Fruit fly (Drosophila melanogaster): Measurements from ENCODE around the gene Gyc88E.

Gyc88E gene

DNA sequence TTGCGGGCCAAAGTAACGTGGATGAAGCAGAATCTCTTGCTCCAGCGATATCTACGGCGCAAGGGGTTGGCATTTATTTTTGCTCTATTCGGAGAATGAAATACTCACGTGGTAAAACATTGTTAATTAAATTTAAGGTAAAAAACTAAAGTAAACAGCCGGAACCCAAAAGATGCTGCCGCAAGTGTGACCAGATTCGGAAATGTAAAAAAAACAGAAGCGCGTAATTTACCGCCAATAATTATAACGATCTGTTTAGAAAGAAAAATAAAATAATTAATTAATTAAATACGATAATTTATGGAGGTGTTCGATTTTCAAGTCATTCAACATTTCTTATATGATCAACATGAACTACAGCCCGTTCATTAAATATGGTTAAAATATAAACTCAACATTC lies 72.8 kb downstream of the Gyc88E start, which contains the start of gene Polr2G:
Gene Polr2G, minus strand, starts transcription at position 208 of the 400 bp plus-strand sequence.
- no peak for TF ChIP-seq CG17806 (tag; optimal IDR thresholded peaks at IDR 0.05)
- TF ChIP-seq fd96Ca (GFP tag; IDR thresholded peaks at IDR 0.05) = no peak
- TF ChIP-seq Ets98B (GFP tag; IDR thresholded peaks at IDR 0.05) = no peak
- no peak for TF ChIP-seq CG32121 (GFP tag; IDR thresholded peaks at IDR 0.05)
- TF ChIP-seq CG10348 (GFP tag; IDR thresholded peaks at IDR 0.05) = no peak
- TF ChIP-seq CG8159 (tag; optimal IDR thresholded peaks at IDR 0.05) = no peak
- TF ChIP-seq D1 (tag; optimal IDR thresholded peaks at IDR 0.05) = no peak
- TF ChIP-seq CG14655 (GFP tag; optimal IDR thresholded peaks at IDR 0.05) = no peak
- TF ChIP-seq CG8301 (tag; optimal IDR thresholded peaks at IDR 0.05) = no peak
- TF ChIP-seq CG34367 (tag; optimal IDR thresholded peaks at IDR 0.05) = no peak

DNA sequence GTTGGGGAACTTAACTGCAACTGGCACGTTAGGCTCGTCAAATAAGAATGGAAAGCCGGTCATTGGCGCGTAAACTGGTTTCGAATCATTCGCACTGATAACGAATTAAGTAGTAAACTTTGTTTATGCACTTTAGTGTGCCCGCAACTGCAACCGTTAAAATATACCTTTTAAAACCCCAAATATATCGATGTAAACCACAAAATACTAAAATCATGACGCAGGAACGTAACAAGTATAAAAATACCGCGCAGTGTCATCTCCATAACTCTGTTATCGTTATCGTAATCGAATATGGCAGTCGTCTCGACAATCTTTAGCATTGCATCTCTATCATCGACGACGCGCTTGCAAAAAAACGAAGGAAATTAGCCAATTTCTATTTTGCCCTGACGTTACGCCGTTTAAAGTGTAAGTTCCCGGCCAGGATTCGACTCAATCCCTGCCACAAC lies 75.1 kb downstream of the Gyc88E start, which contains the start of the genes CG31344 and Caf1-55:
Gene CG31344, minus strand, starts transcription at position 51 of the 452 bp plus-strand sequence.
Gene Caf1-55, plus strand, starts transcription at position 298 of the 452 bp plus-strand sequence.
- peak; percentile 12 for TF ChIP-seq EcR (GFP tag; optimal IDR thresholded peaks at IDR 0.05)
- TF ChIP-seq CG14655 (GFP tag; optimal IDR thresholded peaks at IDR 0.05) = no peak

DNA sequence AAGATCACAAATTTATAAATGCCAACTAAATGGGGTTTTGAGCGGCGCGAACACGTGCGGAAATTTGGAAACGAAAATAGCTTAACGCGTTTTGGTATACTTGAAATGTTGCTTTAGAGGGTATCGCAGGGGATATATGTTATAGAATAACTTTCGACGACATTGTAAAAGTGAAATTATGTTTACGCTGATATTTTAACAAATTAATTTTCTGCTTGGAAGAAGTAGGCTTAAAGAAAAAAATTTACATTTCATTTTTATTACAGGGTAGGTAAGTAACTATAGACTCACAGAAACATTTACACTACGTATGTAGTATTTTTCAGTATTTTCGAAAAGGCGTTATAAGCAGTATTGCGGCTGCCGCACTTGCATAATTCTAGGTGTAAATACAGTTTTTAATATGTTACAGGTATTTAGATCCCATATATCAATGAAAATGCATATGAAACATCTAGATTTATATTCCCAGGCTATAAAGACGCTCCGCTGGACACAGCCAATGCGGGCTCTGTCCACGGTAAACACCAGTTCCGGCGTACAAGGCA lies 79.2 kb downstream of the Gyc88E start, which contains the start of the genes Art3 and mRpS10:
Gene Art3, minus strand, starts transcription at position 80 of the 548 bp plus-strand sequence.
Gene mRpS10, plus strand, starts transcription at position 337 of the 548 bp plus-strand sequence.
- TF ChIP-seq CG32121 (GFP tag; IDR thresholded peaks at IDR 0.05) (peak; percentile 100), CG8301 (tag; optimal IDR thresholded peaks at IDR 0.05) (peak; percentile 100), gl (tag; optimal IDR thresholded peaks at IDR 0.05) (peak; percentile 99), CG15710 (tag; optimal IDR thresholded peaks at IDR 0.05) (peak; percentile 100), EcR (GFP tag; optimal IDR thresholded peaks at IDR 0.05) (no peak), fd96Ca (GFP tag; IDR thresholded peaks at IDR 0.05) (peak; percentile 89), CG4496 (GFP tag; IDR thresholded peaks at IDR 0.05) (peak; percentile 100), CG10348 (GFP tag; IDR thresholded peaks at IDR 0.05) (peak; percentile 99), CG17806 (tag; optimal IDR thresholded peaks at IDR 0.05) (peak; percentile 100), Snoo (tag; optimal IDR thresholded peaks at IDR 0.05) (peak; percentile 100), CG34367 (tag; optimal IDR thresholded peaks at IDR 0.05) (peak; percentile 100), CG12605 (GFP tag; IDR thresholded peaks at IDR 0.05) (peak; percentile 100), rn (GFP tag; IDR thresholded peaks at IDR 0.05) (peak; percentile 100), CG13204 (GFP tag; optimal IDR thresholded peaks at IDR 0.05) (no peak), CG8159 (tag; optimal IDR thresholded peaks at IDR 0.05) (peak; percentile 100), Pif1B (GFP tag; optimal IDR thresholded peaks at IDR 0.05) (peak; percentile 99), Pif1A (GFP tag; optimal IDR thresholded peaks at IDR 0.05) (peak; percentile 99), CG14655 (GFP tag; optimal IDR thresholded peaks at IDR 0.05) (peak; percentile 100), CG9948 (tag; optimal IDR thresholded peaks at IDR 0.05) (peak; percentile 100), D1 (tag; optimal IDR thresholded peaks at IDR 0.05) (no peak), Ets98B (GFP tag; IDR thresholded peaks at IDR 0.05) (peak; percentile 100)

DNA sequence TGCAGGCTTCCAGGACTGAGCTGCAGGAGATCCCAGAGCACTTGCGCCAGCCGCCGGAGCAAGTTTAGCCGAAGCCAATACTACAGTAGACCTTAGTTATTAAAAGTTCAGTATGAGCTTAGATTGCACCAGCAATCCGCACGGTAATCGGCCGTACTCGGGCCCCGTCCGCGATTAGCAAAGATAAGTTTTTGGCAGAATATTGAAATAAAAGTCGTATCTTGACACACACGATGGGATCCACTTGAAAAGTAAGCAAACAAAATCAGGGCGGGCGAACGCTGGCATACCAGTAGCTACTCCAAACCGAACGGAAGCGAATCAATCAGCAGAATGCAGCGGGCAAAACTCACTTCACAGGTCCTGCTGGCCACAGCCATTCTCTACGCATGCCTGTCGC lies 80.1 kb downstream of the Gyc88E start, which contains the start of gene CG34316:
Gene CG34316, plus strand, starts transcription at position 301 of the 400 bp plus-strand sequence.
- no peak for TF ChIP-seq CG9948 (tag; optimal IDR thresholded peaks at IDR 0.05)
- TF ChIP-seq D1 (tag; optimal IDR thresholded peaks at IDR 0.05) = no peak
- no peak for TF ChIP-seq CG10348 (GFP tag; IDR thresholded peaks at IDR 0.05)
- no peak for TF ChIP-seq CG32121 (GFP tag; IDR thresholded peaks at IDR 0.05)
- TF ChIP-seq Snoo (tag; optimal IDR thresholded peaks at IDR 0.05) = no peak
- no peak for TF ChIP-seq CG4496 (GFP tag; IDR thresholded peaks at IDR 0.05)
- TF ChIP-seq CG15710 (tag; optimal IDR thresholded peaks at IDR 0.05) = no peak
- TF ChIP-seq Pif1A (GFP tag; optimal IDR thresholded peaks at IDR 0.05) = no peak
- no peak for TF ChIP-seq CG8159 (tag; optimal IDR thresholded peaks at IDR 0.05)
- TF ChIP-seq CG14655 (GFP tag; optimal IDR thresholded peaks at IDR 0.05) = no peak
- no peak for TF ChIP-seq CG12605 (GFP tag; IDR thresholded peaks at IDR 0.05)
- no peak for TF ChIP-seq CG34367 (tag; optimal IDR thresholded peaks at IDR 0.05)
- no peak for TF ChIP-seq rn (GFP tag; IDR thresholded peaks at IDR 0.05)
- no peak for TF ChIP-seq Ets98B (GFP tag; IDR thresholded peaks at IDR 0.05)
- TF ChIP-seq CG8301 (tag; optimal IDR thresholded peaks at IDR 0.05) = no peak
- no peak for TF ChIP-seq EcR (GFP tag; optimal IDR thresholded peaks at IDR 0.05)

DNA sequence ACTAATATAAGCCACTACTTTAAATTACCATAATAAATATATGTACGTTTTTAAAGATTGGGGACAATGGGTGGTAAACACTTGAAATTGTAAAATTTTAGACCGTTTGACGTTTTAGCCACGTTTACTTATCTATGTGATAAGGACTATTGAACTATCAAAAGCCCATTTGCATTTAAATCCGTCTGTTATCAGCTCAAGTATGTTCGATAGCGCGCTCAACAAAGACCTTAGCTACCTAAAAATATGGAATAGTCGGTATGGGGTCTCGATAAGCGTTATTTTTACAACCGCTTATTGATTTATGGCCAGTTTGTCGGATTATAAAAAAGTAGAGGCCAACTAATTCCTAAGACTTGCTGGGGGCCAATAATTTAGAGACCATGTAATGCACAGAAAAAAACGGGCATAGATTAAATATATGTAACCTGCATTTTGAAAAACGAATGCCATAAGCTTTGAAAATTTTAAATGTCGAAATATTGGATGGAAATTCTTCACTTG lies 81.5 kb downstream of the Gyc88E start:
- no peak for TF ChIP-seq CG13204 (GFP tag; optimal IDR thresholded peaks at IDR 0.05)
- TF ChIP-seq D1 (tag; optimal IDR thresholded peaks at IDR 0.05) = no peak
- no peak for TF ChIP-seq CG15710 (tag; optimal IDR thresholded peaks at IDR 0.05)
- TF ChIP-seq CG12605 (GFP tag; IDR thresholded peaks at IDR 0.05) = no peak
- no peak for TF ChIP-seq CG10348 (GFP tag; IDR thresholded peaks at IDR 0.05)
- no peak for TF ChIP-seq fd96Ca (GFP tag; IDR thresholded peaks at IDR 0.05)
- no peak for TF ChIP-seq gl (tag; optimal IDR thresholded peaks at IDR 0.05)
- TF ChIP-seq EcR (GFP tag; optimal IDR thresholded peaks at IDR 0.05) = no peak
